Fruit fly (Drosophila melanogaster): ENCODE measurements around the gene St2.

The St2 gene

dm6 chr3R:9251543-9251942 lies at the start of gene St2:
TSS of gene St2 (plus strand) at chr3R:9251843.
- TF ChIP-seq Crg-1 (GFP tag; optimal IDR thresholded peaks at IDR 0.05) (no peak), Clk (GFP tag; optimal IDR thresholded peaks at IDR 0.05) (no peak), toe (GFP tag; optimal IDR thresholded peaks at IDR 0.05) (no peak), Hr96 (GFP tag; optimal IDR thresholded peaks at IDR 0.05) (no peak), CG7101 (tag; optimal IDR thresholded peaks at IDR 0.05) (no peak), cic (GFP tag; optimal IDR thresholded peaks at IDR 0.05) (no peak)

- no peak for TF ChIP-seq ovo (GFP tag; optimal IDR thresholded peaks at IDR 0.05)
Measured at dm6 chr3R:9213029-9213428, 38.6 kb upstream of the St2 start.

DNA sequence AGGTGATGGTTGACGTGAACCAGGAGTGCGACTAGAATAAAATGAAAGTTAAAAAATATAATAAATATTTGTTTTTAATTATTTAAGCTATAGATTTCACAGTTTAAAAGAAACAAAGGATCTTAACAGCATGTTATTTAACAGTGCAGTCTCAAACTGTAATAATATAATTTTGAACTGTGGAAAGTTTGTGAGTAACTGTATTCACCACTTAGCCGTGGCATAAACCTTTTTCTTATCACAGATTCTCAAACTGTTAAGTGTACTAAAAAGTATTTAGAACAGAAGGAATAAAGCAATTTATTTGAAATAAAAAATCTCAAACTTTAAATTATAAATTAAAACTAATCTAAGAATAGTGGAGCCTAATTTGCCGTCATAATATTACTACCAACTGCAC lies 37.4 kb upstream of the St2 start:
- TF ChIP-seq CG14711 (tag; optimal IDR thresholded peaks at IDR 0.05), result no peak
- no peak for TF ChIP-seq CG5204 (GFP tag; optimal IDR thresholded peaks at IDR 0.05)
- TF ChIP-seq CG7101 (tag; optimal IDR thresholded peaks at IDR 0.05), result no peak
- TF ChIP-seq cic (GFP tag; optimal IDR thresholded peaks at IDR 0.05), result no peak
- no peak for TF ChIP-seq CG1620 (GFP tag; optimal IDR thresholded peaks at IDR 0.05)
- TF ChIP-seq Hr96 (GFP tag; optimal IDR thresholded peaks at IDR 0.05), result no peak
- no peak for TF ChIP-seq cnc (optimal IDR thresholded peaks at IDR 0.05)
- TF ChIP-seq CG33017 (tag; optimal IDR thresholded peaks at IDR 0.05), result no peak
- TF ChIP-seq pad (GFP tag; optimal IDR thresholded peaks at IDR 0.05), result no peak
- TF ChIP-seq CG11617 (GFP tag; optimal IDR thresholded peaks at IDR 0.05), result no peak
- TF ChIP-seq toe (GFP tag; optimal IDR thresholded peaks at IDR 0.05), result no peak
- no peak for TF ChIP-seq Mnt (GFP tag; optimal IDR thresholded peaks at IDR 0.05)
- no peak for TF ChIP-seq CG7045 (GFP tag; optimal IDR thresholded peaks at IDR 0.05)
- TF ChIP-seq ovo (GFP tag; optimal IDR thresholded peaks at IDR 0.05), result no peak
- TF ChIP-seq Clk (GFP tag; optimal IDR thresholded peaks at IDR 0.05), result no peak
- no peak for TF ChIP-seq bab1 (GFP tag; optimal IDR thresholded peaks at IDR 0.05)
- no peak for TF ChIP-seq CG12768 (GFP tag; optimal IDR thresholded peaks at IDR 0.05)
- TF ChIP-seq kay (GFP tag; ENCODE audit: borderline replicate concordance), result no peak
- no peak for TF ChIP-seq Crg-1 (GFP tag; optimal IDR thresholded peaks at IDR 0.05)

dm6 chr3R:9215551-9215950 lies 36.1 kb upstream of the St2 start:
- TF ChIP-seq CG7045 (GFP tag; optimal IDR thresholded peaks at IDR 0.05), result no peak
- no peak for TF ChIP-seq CG11617 (GFP tag; optimal IDR thresholded peaks at IDR 0.05)
- no peak for TF ChIP-seq cnc (optimal IDR thresholded peaks at IDR 0.05)
- TF ChIP-seq ovo (GFP tag; optimal IDR thresholded peaks at IDR 0.05), result no peak
- no peak for TF ChIP-seq CG33017 (tag; optimal IDR thresholded peaks at IDR 0.05)

DNA sequence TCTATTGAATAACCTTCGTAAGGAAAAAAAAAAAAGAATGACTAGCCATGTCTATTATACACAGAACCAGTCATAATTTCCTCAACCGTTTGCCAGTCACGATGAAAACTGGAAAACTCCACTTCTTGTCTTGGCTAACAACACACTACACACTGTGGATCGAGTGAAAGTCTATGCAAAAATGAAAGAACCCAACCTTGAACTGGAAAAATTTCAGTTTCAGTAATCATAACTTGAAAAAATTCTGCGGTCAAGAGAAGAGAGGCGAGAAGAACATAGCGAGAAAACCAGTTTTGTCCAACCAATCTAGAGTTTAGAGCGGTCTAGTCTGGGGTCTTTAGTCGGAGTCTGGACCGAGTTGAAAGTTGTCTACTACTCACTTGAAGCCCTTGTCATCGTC lies 34.0 kb upstream of the St2 start:
- TF ChIP-seq pad (GFP tag; optimal IDR thresholded peaks at IDR 0.05), result no peak
- TF ChIP-seq CG7045 (GFP tag; optimal IDR thresholded peaks at IDR 0.05), result no peak
- no peak for TF ChIP-seq Mnt (GFP tag; optimal IDR thresholded peaks at IDR 0.05)
- no peak for TF ChIP-seq ovo (GFP tag; optimal IDR thresholded peaks at IDR 0.05)
- no peak for TF ChIP-seq Crg-1 (GFP tag; optimal IDR thresholded peaks at IDR 0.05)
- TF ChIP-seq CG1620 (GFP tag; optimal IDR thresholded peaks at IDR 0.05), result no peak
- no peak for TF ChIP-seq cnc (optimal IDR thresholded peaks at IDR 0.05)
- TF ChIP-seq Hr96 (GFP tag; optimal IDR thresholded peaks at IDR 0.05), result no peak
- no peak for TF ChIP-seq bab1 (GFP tag; optimal IDR thresholded peaks at IDR 0.05)
- no peak for TF ChIP-seq Clk (GFP tag; optimal IDR thresholded peaks at IDR 0.05)
- TF ChIP-seq CG12768 (GFP tag; optimal IDR thresholded peaks at IDR 0.05), result no peak
- no peak for TF ChIP-seq CG5204 (GFP tag; optimal IDR thresholded peaks at IDR 0.05)
- no peak for TF ChIP-seq CG11617 (GFP tag; optimal IDR thresholded peaks at IDR 0.05)
- TF ChIP-seq CG33017 (tag; optimal IDR thresholded peaks at IDR 0.05), result no peak
- no peak for TF ChIP-seq toe (GFP tag; optimal IDR thresholded peaks at IDR 0.05)
- TF ChIP-seq cic (GFP tag; optimal IDR thresholded peaks at IDR 0.05), result no peak
- TF ChIP-seq tj (GFP tag; optimal IDR thresholded peaks at IDR 0.05), result no peak
- no peak for TF ChIP-seq kay (GFP tag; ENCODE audit: borderline replicate concordance)

dm6 chr3R:9220064-9220864 lies 31.4 kb upstream of the St2 start:
- TF ChIP-seq CG14711 (tag; optimal IDR thresholded peaks at IDR 0.05) (no peak), tj (GFP tag; optimal IDR thresholded peaks at IDR 0.05) (no peak), Crg-1 (GFP tag; optimal IDR thresholded peaks at IDR 0.05) (no peak), CG11617 (GFP tag; optimal IDR thresholded peaks at IDR 0.05) (no peak), kay (GFP tag; ENCODE audit: borderline replicate concordance) (no peak), CG1620 (GFP tag; optimal IDR thresholded peaks at IDR 0.05) (no peak), Clk (GFP tag; optimal IDR thresholded peaks at IDR 0.05) (no peak), CG33017 (tag; optimal IDR thresholded peaks at IDR 0.05) (no peak), cnc (optimal IDR thresholded peaks at IDR 0.05) (no peak), cic (GFP tag; optimal IDR thresholded peaks at IDR 0.05) (no peak), CG7045 (GFP tag; optimal IDR thresholded peaks at IDR 0.05) (no peak), CG5204 (GFP tag; optimal IDR thresholded peaks at IDR 0.05) (no peak), CG7101 (tag; optimal IDR thresholded peaks at IDR 0.05) (no peak), ovo (GFP tag; optimal IDR thresholded peaks at IDR 0.05) (no peak), bab1 (GFP tag; optimal IDR thresholded peaks at IDR 0.05) (no peak), CG12768 (GFP tag; optimal IDR thresholded peaks at IDR 0.05) (no peak)

dm6 chr3R:9222355-9222754 lies 29.3 kb upstream of the St2 start:
- TF ChIP-seq tj (GFP tag; optimal IDR thresholded peaks at IDR 0.05) (peak; percentile 71), Crg-1 (GFP tag; optimal IDR thresholded peaks at IDR 0.05) (no peak), bab1 (GFP tag; optimal IDR thresholded peaks at IDR 0.05) (no peak)
